Worm (Caenorhabditis elegans) whole organism, L4 larva: ENCODE measurements around the gene nas-4.

Source experiments
- T26A8.4 ChIP-seq: fragments of 200-800 bp; sonication (Bioruptor generic); IDR thresholded peaks from 2 replicates; pipeline ENCODE4 v1.3.6; 2022; ENCODE audit warnings: missing genetic modification characterization, missing compliant biosample characterization
- ces-1 ChIP-seq: fragments of 150-350 bp; sonication (generic microtip); optimal IDR thresholded peaks from 4 replicates; lab custom pipeline; 2014; ENCODE audit warnings: missing biosample characterization, missing genetic modification reagents, missing genetic modification characterization
- lin-38 ChIP-seq: fragments of 200-800 bp; sonication (Bioruptor generic); IDR thresholded peaks from 2 replicates; pipeline ENCODE4 v1.3.6; 2022; ENCODE audit warnings: missing genetic modification reagents, missing genetic modification characterization, missing compliant biosample characterization
- mes-2 ChIP-seq: sonication (generic microtip); optimal IDR thresholded peaks from 2 replicates; lab custom pipeline; 2016; ENCODE audit warnings: missing genotype, mild to moderate bottlenecking, missing genetic modification characterization, missing compliant biosample characterization; ENCODE audit not compliant: poor library complexity, severe bottlenecking
- pqm-1 ChIP-seq: sonication (generic microtip); optimal IDR thresholded peaks from 2 replicates; lab custom pipeline; 2017; ENCODE audit warnings: missing biosample characterization, missing genetic modification characterization
- set-16 ChIP-seq: fragments of 200-800 bp; sonication (Bioruptor generic); IDR thresholded peaks from 2 replicates; pipeline ENCODE4 v1.3.6; 2022; ENCODE audit warnings: missing genetic modification reagents, missing genetic modification characterization, missing compliant biosample characterization
- skn-1 ChIP-seq: fragments of 150-350 bp; optimal IDR thresholded peaks from 2 replicates; lab custom pipeline; 2014; ENCODE audit warnings: missing biosample characterization, missing genetic modification characterization

DNA sequence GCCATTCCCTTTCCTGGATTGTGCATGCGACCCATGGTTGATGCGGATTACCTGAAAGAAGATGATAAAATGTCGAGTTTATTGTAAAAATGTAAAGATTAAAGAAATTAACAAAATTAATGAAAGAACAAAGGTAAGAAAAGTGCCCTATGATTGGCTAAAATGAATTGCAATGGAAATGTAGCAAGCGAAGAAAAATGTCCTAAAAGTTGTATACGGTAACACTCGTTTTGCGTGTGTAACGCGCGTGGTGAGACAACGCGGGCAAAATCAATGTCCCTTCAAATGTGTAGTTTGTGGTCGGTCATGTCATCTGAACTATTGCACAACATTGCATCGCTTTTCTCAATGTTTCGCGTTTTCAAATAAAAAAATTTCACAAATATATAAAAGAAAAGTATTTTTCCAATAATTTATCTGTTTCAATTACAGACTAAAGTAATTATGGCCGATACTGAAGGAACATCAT, 40.5 kb downstream of the nas-4 start, which contains the start of the genes rps-13 and nfx-1:
- TF ChIP-seq pqm-1 (tag; lab: Kevin White, UChicago), result peak; percentile 2
- TF ChIP-seq ces-1, result no peak
- peak; percentile 57 for TF ChIP-seq lin-38 (GFP tag; lab: Robert Waterston, UW)
- no peak for TF ChIP-seq skn-1 (tag; lab: Kevin White, UChicago)
- no peak for TF ChIP-seq set-16
- peak; percentile 82 for TF ChIP-seq mes-2 (tag; lab: Kevin White, UChicago)
- no peak for TF ChIP-seq T26A8.4
